Worm (Caenorhabditis elegans): ENCODE data around the gene phf-32.

DNA sequence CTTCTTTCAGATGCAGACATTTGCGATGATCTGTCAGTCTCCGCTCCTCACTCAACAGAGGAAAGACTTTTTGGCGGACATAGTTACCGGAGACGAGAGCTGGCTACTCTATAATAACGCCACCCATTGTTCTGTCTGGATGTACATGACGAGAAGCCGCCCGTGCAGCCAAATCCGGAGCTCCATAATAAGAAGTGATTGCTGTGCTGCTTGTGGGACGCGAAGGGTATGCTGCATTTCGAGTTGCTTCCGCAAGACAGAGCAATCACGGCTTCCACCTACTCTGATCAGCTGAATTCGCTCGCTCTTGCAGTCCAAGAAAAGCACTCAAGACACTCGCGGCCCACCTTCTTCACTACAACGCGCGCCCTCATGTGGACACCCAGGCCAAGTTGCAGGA is 7.1 kb downstream of the phf-32 start:
- TF ChIP-seq blmp-1 (tag; optimal IDR thresholded peaks at IDR 0.05) (no peak), lsy-2 (tag; optimal IDR thresholded peaks at IDR 0.05) (no peak), unc-62 (GFP tag; optimal IDR thresholded peaks at IDR 0.05) (no peak), nhr-76 (tag; optimal IDR thresholded peaks at IDR 0.05) (no peak), elt-1 (tag; optimal IDR thresholded peaks at IDR 0.05; ENCODE audit: borderline replicate concordance, insufficient read depth) (no peak), nhr-237 (tag; optimal IDR thresholded peaks at IDR 0.05) (no peak), unc-39 (tag; optimal IDR thresholded peaks at IDR 0.05) (no peak), sem-2 (GFP tag; optimal IDR thresholded peaks at IDR 0.05) (no peak)
